Fruit fly (Drosophila melanogaster) whole organism, prepupa: ENCODE results near the gene CG32121.

Source experiments
- Blimp-1 ChIP-seq: fragments of 200-800 bp; sonication (Bioruptor generic); optimal IDR thresholded peaks from 3 replicates; lab custom pipeline; 2017; ENCODE audit warnings: missing biosample characterization, missing genetic modification characterization, mild to moderate bottlenecking, moderate library complexity, missing genetic modification reagents
- CG10631 ChIP-seq: fragments of 200-800 bp; sonication (Bioruptor generic); optimal IDR thresholded peaks from 2 replicates; lab custom pipeline; 2016; ENCODE audit warnings: missing biosample characterization, missing genetic modification characterization
- CG10669 ChIP-seq: fragments of 200-800 bp; sonication (Bioruptor generic); optimal IDR thresholded peaks from 3 replicates; lab custom pipeline; 2018; ENCODE audit warnings: missing biosample characterization, mild to moderate bottlenecking, missing genetic modification characterization, moderate library complexity
- CG15336 ChIP-seq: fragments of 200-800 bp; sonication (Bioruptor generic); IDR thresholded peaks from 2 replicates; pipeline ENCODE4 v1.3.6; 2022; ENCODE audit warnings: missing biosample characterization, missing genetic modification characterization
- CG1621 ChIP-seq: fragments of 200-800 bp; sonication (Bioruptor generic); optimal IDR thresholded peaks from 3 replicates; lab custom pipeline; 2018; ENCODE audit warnings: missing biosample characterization, mild to moderate bottlenecking, missing genetic modification characterization
- CG31627 ChIP-seq: fragments of 200-800 bp; sonication (Bioruptor generic); optimal IDR thresholded peaks from 3 replicates; lab custom pipeline; 2016; ENCODE audit warnings: missing biosample characterization, missing genetic modification characterization
- CG32006 ChIP-seq: fragments of 200-800 bp; sonication (Bioruptor generic); optimal IDR thresholded peaks from 3 replicates; lab custom pipeline; 2017; ENCODE audit warnings: missing biosample characterization, mild to moderate bottlenecking, missing genetic modification characterization
- CG34406 ChIP-seq: fragments of 200-800 bp; sonication (Bioruptor generic); optimal IDR thresholded peaks from 3 replicates; lab custom pipeline; 2016; ENCODE audit warnings: missing biosample characterization, missing genetic modification characterization
- CG3919 ChIP-seq: fragments of 200-800 bp; sonication (Bioruptor generic); optimal IDR thresholded peaks from 3 replicates; lab custom pipeline; 2016; ENCODE audit warnings: missing biosample characterization, missing genetic modification characterization
- CG4318 ChIP-seq: fragments of 200-800 bp; sonication (Bioruptor generic); optimal IDR thresholded peaks from 3 replicates; lab custom pipeline; 2017; ENCODE audit warnings: missing biosample characterization, mild to moderate bottlenecking, missing genetic modification characterization
- CG6163 ChIP-seq: fragments of 200-800 bp; sonication (Bioruptor generic); IDR thresholded peaks from 3 replicates; pipeline ENCODE4 v1.3.6; 2022; ENCODE audit warnings: missing biosample characterization, missing genetic modification characterization
- CG6276 ChIP-seq: fragments of 200-800 bp; sonication (Bioruptor generic); optimal IDR thresholded peaks from 2 replicates; lab custom pipeline; 2017; ENCODE audit warnings: missing biosample characterization, mild to moderate bottlenecking, missing genetic modification characterization
- CG6792 ChIP-seq: fragments of 200-800 bp; sonication (Bioruptor generic); optimal IDR thresholded peaks from 3 replicates; lab custom pipeline; 2016; ENCODE audit warnings: missing biosample characterization, missing genetic modification characterization
- CG6808 ChIP-seq: fragments of 200-800 bp; sonication (Bioruptor generic); optimal IDR thresholded peaks from 3 replicates; lab custom pipeline; 2017; ENCODE audit warnings: missing biosample characterization, missing genetic modification characterization, mild to moderate bottlenecking, moderate library complexity, missing genetic modification reagents
- CG6854 ChIP-seq: fragments of 200-800 bp; sonication (Bioruptor generic); optimal IDR thresholded peaks from 2 replicates; lab custom pipeline; 2017; ENCODE audit warnings: missing biosample characterization, mild to moderate bottlenecking, missing genetic modification characterization
- CG8119 ChIP-seq: fragments of 200-800 bp; sonication (Bioruptor generic); IDR thresholded peaks from 3 replicates; pipeline ENCODE4 v1.3.6; 2022; ENCODE audit warnings: missing biosample characterization, missing genetic modification characterization
- CG8319 ChIP-seq: fragments of 200-800 bp; sonication (Bioruptor generic); optimal IDR thresholded peaks from 3 replicates; lab custom pipeline; 2016; ENCODE audit warnings: missing biosample characterization, missing genetic modification characterization
- CG8632 ChIP-seq: fragments of 200-800 bp; sonication (Bioruptor generic); optimal IDR thresholded peaks from 3 replicates; lab custom pipeline; 2016; ENCODE audit warnings: missing biosample characterization, missing genetic modification characterization
- Eip75B ChIP-seq: fragments of 200-800 bp; sonication (Bioruptor generic); optimal IDR thresholded peaks from 3 replicates; lab custom pipeline; 2016; ENCODE audit warnings: missing biosample characterization, missing genetic modification characterization
- Eip78C ChIP-seq: fragments of 200-800 bp; sonication (Bioruptor generic); peaks from one replicate; lab custom pipeline; 2016; ENCODE audit warnings: missing biosample characterization, missing genetic modification characterization
- Ets96B ChIP-seq: fragments of 200-800 bp; optimal IDR thresholded peaks from 2 replicates; lab custom pipeline; 2019; ENCODE audit warnings: missing biosample characterization, mild to moderate bottlenecking, missing genetic modification characterization, moderate library complexity
- Hr39 ChIP-seq: fragments of 200-800 bp; sonication (Bioruptor generic); optimal IDR thresholded peaks from 2 replicates; lab custom pipeline; 2016; ENCODE audit warnings: missing biosample characterization, missing genetic modification characterization
- Hr4 ChIP-seq: fragments of 200-800 bp; sonication (Bioruptor generic); optimal IDR thresholded peaks from 3 replicates; lab custom pipeline; 2016; ENCODE audit warnings: missing biosample characterization, missing genetic modification characterization
- OdsH ChIP-seq: fragments of 200-800 bp; sonication (Bioruptor generic); optimal IDR thresholded peaks from 3 replicates; lab custom pipeline; 2016; ENCODE audit warnings: missing biosample characterization, missing genetic modification characterization
- Smox ChIP-seq: fragments of 200-800 bp; sonication (Bioruptor generic); optimal IDR thresholded peaks from 3 replicates; lab custom pipeline; 2016; ENCODE audit warnings: missing biosample characterization, missing genetic modification characterization
- Sox102F ChIP-seq: fragments of 200-800 bp; sonication (Bioruptor generic); optimal IDR thresholded peaks from 2 replicates; lab custom pipeline; 2016; ENCODE audit warnings: missing biosample characterization, mild to moderate bottlenecking, missing genetic modification characterization
- Sox14 ChIP-seq: fragments of 200-800 bp; sonication (Bioruptor generic); optimal IDR thresholded peaks from 3 replicates; lab custom pipeline; 2016; ENCODE audit warnings: missing biosample characterization, missing genetic modification characterization
- Sox15 ChIP-seq: fragments of 200-800 bp; sonication (Bioruptor generic); optimal IDR thresholded peaks from 3 replicates; lab custom pipeline; 2016; ENCODE audit warnings: missing biosample characterization, missing genetic modification characterization
- achi ChIP-seq: fragments of 200-800 bp; sonication (Bioruptor generic); optimal IDR thresholded peaks from 3 replicates; lab custom pipeline; 2016; ENCODE audit warnings: missing biosample characterization, missing genetic modification characterization
- acj6 ChIP-seq: fragments of 200-800 bp; sonication (Bioruptor generic); optimal IDR thresholded peaks from 3 replicates; lab custom pipeline; 2016; ENCODE audit warnings: missing biosample characterization, missing genetic modification characterization
- dsx ChIP-seq: fragments of 200-800 bp; optimal IDR thresholded peaks from 3 replicates; lab custom pipeline; 2019; ENCODE audit warnings: missing biosample characterization, mild to moderate bottlenecking, missing genetic modification characterization, moderate library complexity; ENCODE audit not compliant: poor library complexity, severe bottlenecking
- esn ChIP-seq: fragments of 200-800 bp; sonication (Bioruptor generic); optimal IDR thresholded peaks from 2 replicates; lab custom pipeline; 2016; ENCODE audit warnings: missing biosample characterization, mild to moderate bottlenecking, missing genetic modification characterization, moderate library complexity
- fd59A ChIP-seq: fragments of 200-800 bp; sonication (Bioruptor generic); optimal IDR thresholded peaks from 2 replicates; lab custom pipeline; 2017; ENCODE audit warnings: missing biosample characterization, mild to moderate bottlenecking, missing genetic modification characterization, missing genetic modification reagents
- fd85E ChIP-seq: fragments of 200-800 bp; sonication (Bioruptor generic); optimal IDR thresholded peaks from 3 replicates; lab custom pipeline; 2016; ENCODE audit warnings: missing biosample characterization, missing genetic modification characterization
- fkh ChIP-seq: fragments of 200-800 bp; sonication (Bioruptor generic); optimal IDR thresholded peaks from 3 replicates; lab custom pipeline; 2017; ENCODE audit warnings: missing biosample characterization, mild to moderate bottlenecking, missing genetic modification characterization, moderate library complexity
- net ChIP-seq: fragments of 200-800 bp; sonication (Bioruptor generic); optimal IDR thresholded peaks from 3 replicates; lab custom pipeline; 2016; ENCODE audit warnings: missing biosample characterization, missing genetic modification characterization
- pdm3 ChIP-seq: fragments of 200-800 bp; sonication (Bioruptor generic); optimal IDR thresholded peaks from 3 replicates; lab custom pipeline; 2016; ENCODE audit warnings: missing biosample characterization, missing genetic modification characterization
- spab ChIP-seq: fragments of 200-800 bp; sonication (Bioruptor generic); optimal IDR thresholded peaks from 2 replicates; lab custom pipeline; 2017; ENCODE audit warnings: missing biosample characterization, mild to moderate bottlenecking, missing genetic modification characterization, missing genetic modification reagents
- ss ChIP-seq, 2 experiments: fragments of 200-800 bp; sonication (Bioruptor generic); optimal IDR thresholded peaks; 2 replicates in 1 of 2; 3 replicates in 1 of 2; lab custom pipeline; 2017 to 2018; ENCODE audit warnings: mild to moderate bottlenecking in 2 of 2, missing biosample characterization in 2 of 2, missing genetic modification characterization in 2 of 2, moderate library complexity in 1 of 2
- svp ChIP-seq: fragments of 200-800 bp; sonication (Bioruptor generic); peaks from one replicate; lab custom pipeline; 2016; ENCODE audit warnings: missing biosample characterization, missing genetic modification characterization
- topi ChIP-seq: fragments of 200-800 bp; sonication (Bioruptor generic); optimal IDR thresholded peaks from 3 replicates; lab custom pipeline; 2016; ENCODE audit warnings: missing biosample characterization, missing genetic modification characterization
- vri ChIP-seq: fragments of 200-800 bp; sonication (Bioruptor generic); optimal IDR thresholded peaks from 3 replicates; lab custom pipeline; 2016; ENCODE audit warnings: missing biosample characterization, mild to moderate bottlenecking, missing genetic modification characterization

The CG32121 gene

DNA sequence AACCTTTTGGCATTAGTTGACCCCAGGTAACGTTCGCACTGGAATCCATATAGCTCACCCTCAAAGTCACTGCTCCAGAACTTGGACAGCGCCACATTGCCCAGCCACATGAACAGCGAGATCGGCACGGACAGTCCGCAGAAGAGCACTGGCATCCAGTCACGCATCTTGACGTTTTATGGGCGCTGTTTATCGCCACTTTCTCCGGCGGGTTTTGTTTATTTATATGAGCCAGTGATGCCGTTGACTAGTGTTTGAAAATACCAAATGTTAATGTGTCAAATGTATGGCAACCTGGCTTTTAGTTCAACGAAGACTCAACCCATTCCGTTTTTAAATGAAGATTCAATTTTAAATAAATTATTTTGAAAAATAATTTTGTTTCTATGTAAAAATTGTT, 34.5 kb downstream of the CG32121 start, which contains the start of gene CG10171:
CG10171 (minus strand) TSS at position 300 of the 400 bp plus-strand sequence.
- TF ChIP-seq CG34406 (no peak), CG6808 (GFP tag; lab: Kevin White, UChicago) (peak; percentile 81), Sox15 (GFP tag; lab: Kevin White, UChicago) (no peak), fkh (peak; percentile 95), CG1621 (tag; lab: Kevin White, UChicago) (peak; percentile 24), pdm3 (GFP tag; lab: Kevin White, UChicago) (no peak), svp (GFP tag; lab: Kevin White, UChicago) (peak; percentile 88)

DNA sequence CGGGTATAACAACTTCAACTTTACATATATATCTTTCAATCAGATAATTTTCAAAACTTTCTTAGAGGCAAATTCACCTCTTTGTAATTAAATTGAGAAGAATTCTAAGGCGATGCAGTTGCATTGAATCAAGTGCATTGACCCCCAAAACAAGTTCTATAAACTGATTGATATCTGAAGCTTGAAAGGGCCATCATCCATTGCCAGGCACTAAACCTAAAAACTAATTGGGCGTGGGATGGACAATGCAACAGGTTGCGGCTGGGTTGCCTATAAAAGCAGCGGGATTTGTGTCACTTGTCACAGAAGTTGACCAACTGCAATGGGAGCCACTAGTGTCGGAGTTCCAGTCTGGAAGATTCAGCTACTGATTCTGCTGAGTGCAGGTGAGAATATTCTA, 37.6 kb downstream of the CG32121 start, which contains the start of gene CG14110:
CG14110 (plus strand) TSS at position 301 of the 400 bp plus-strand sequence.
- no peak for TF ChIP-seq OdsH (GFP tag; lab: Kevin White, UChicago)
- no peak for TF ChIP-seq CG15336 (GFP tag; lab: Robert Waterston, UW)
- TF ChIP-seq CG8119 (GFP tag; lab: Robert Waterston, UW) = no peak
- TF ChIP-seq dsx (GFP tag; lab: Kevin White, UChicago) = no peak
- TF ChIP-seq CG6276 (GFP tag; lab: Kevin White, UChicago) = no peak
- no peak for TF ChIP-seq fd85E (GFP tag; lab: Kevin White, UChicago)
- TF ChIP-seq CG6163 = no peak
- TF ChIP-seq CG10669 (GFP tag; lab: Kevin White, UChicago) = no peak
- TF ChIP-seq Eip78C = no peak
- TF ChIP-seq Sox14 = no peak
- no peak for TF ChIP-seq vri

dm6 chr3L:13382061-13382815, 39.9 kb downstream of the CG32121 start, which contains the start of gene ImpL1:
Gene ImpL1 (plus strand): TSS chr3L:13382765.
- peak; percentile 45 for TF ChIP-seq CG6854 (GFP tag; lab: Kevin White, UChicago)
- no peak for TF ChIP-seq fd85E (GFP tag; lab: Kevin White, UChicago)
- TF ChIP-seq Hr39 (GFP tag; lab: Kevin White, UChicago) = no peak
- TF ChIP-seq svp (GFP tag; lab: Kevin White, UChicago) = peak; percentile 92
- no peak for TF ChIP-seq CG3919 (GFP tag; lab: Kevin White, UChicago)
- peak; percentile 20 for TF ChIP-seq Eip75B (GFP tag; lab: Kevin White, UChicago)
- no peak for TF ChIP-seq pdm3 (GFP tag; lab: Kevin White, UChicago)
- peak; percentile 58 for TF ChIP-seq Eip78C
- no peak for TF ChIP-seq Hr4 (GFP tag; lab: Kevin White, UChicago)
- peak; percentile 65 for TF ChIP-seq Blimp-1 (GFP tag; lab: Kevin White, UChicago)
- no peak for TF ChIP-seq spab (GFP tag; lab: Kevin White, UChicago)
- no peak for TF ChIP-seq ss (GFP tag; optimal IDR thresholded peaks at IDR 0.05; lab: Kevin White, UChicago)
- TF ChIP-seq CG10669 (GFP tag; lab: Kevin White, UChicago) = no peak

DNA sequence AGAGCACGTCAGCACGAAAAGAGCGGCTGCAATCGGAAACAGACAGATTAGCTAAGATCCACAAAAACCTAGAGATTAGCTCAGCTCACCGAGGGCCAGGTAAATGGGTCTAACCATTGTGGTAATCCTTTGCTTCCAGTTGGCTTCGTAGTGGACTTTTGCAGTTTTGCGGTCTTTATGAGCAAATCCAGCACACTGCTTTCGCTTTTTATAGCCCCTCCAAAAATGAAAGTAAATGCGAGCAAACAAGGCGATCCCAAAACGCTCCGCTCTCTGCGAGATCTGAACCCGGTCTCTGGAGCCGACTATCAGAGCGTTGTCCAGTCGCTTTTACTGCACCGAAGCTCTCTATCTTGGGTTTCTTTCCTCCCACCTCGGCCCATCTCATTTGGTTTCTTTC, 41.0 kb downstream of the CG32121 start, which contains the start of gene CG14107:
CG14107 (minus strand) TSS at position 187 of the 400 bp plus-strand sequence.
- TF ChIP-seq spab (GFP tag; lab: Kevin White, UChicago) (no peak), CG3919 (GFP tag; lab: Kevin White, UChicago) (no peak), CG32006 (GFP tag; lab: Kevin White, UChicago) (peak; percentile 11), CG8632 (GFP tag; lab: Kevin White, UChicago) (no peak), acj6 (GFP tag; lab: Kevin White, UChicago) (no peak), vri (no peak), fkh (no peak), Blimp-1 (GFP tag; lab: Kevin White, UChicago) (peak; percentile 89), CG10631 (GFP tag; lab: Kevin White, UChicago) (no peak), dsx (GFP tag; lab: Kevin White, UChicago) (no peak), Sox102F (GFP tag; lab: Kevin White, UChicago) (no peak), Sox15 (GFP tag; lab: Kevin White, UChicago) (no peak), CG34406 (no peak), CG6792 (GFP tag; lab: Kevin White, UChicago) (no peak), fd59A (no peak), topi (no peak), svp (GFP tag; lab: Kevin White, UChicago) (peak; percentile 60), CG15336 (GFP tag; lab: Robert Waterston, UW) (no peak), CG8319 (GFP tag; lab: Kevin White, UChicago) (no peak), esn (GFP tag; lab: Kevin White, UChicago) (no peak), CG31627 (GFP tag; lab: Kevin White, UChicago) (no peak), achi (GFP tag; lab: Kevin White, UChicago) (no peak), Ets96B (tag; lab: Kevin White, UChicago) (no peak), CG1621 (tag; lab: Kevin White, UChicago) (no peak), CG4318 (GFP tag; lab: Kevin White, UChicago) (no peak), Smox (GFP tag; lab: Kevin White, UChicago) (no peak), net (GFP tag; lab: Kevin White, UChicago) (no peak)
